Worm (Caenorhabditis elegans) whole organism, young adult: Measurements from ENCODE around the gene nlp-32.

Experiments used
- B0261.1 ChIP-seq: sonication (generic microtip); optimal IDR thresholded peaks from 2 replicates; lab custom pipeline; 2016; ENCODE audit warnings: mild to moderate bottlenecking, missing genetic modification characterization, moderate library complexity, missing compliant biosample characterization
- F10E7.11 ChIP-seq: sonication (generic microtip); optimal IDR thresholded peaks from 2 replicates; lab custom pipeline; 2017; ENCODE audit warnings: mild to moderate bottlenecking, missing genetic modification characterization, moderate library complexity, missing compliant biosample characterization
- F33H1.4 ChIP-seq: fragments of 200-800 bp; sonication (Bioruptor generic); IDR thresholded peaks from 2 replicates; pipeline ENCODE4 v1.3.6; 2022; ENCODE audit warnings: missing genetic modification reagents, missing genetic modification characterization, missing compliant biosample characterization
- F37B4.10 ChIP-seq: fragments of 200-800 bp; sonication (Bioruptor generic); IDR thresholded peaks from 2 replicates; pipeline ENCODE4 v1.3.6; 2022; ENCODE audit warnings: missing genetic modification characterization, missing compliant biosample characterization
- F55B11.4 ChIP-seq: sonication (generic microtip); optimal IDR thresholded peaks from 2 replicates; lab custom pipeline; 2016; ENCODE audit warnings: missing compliant biosample characterization, missing genetic modification characterization, borderline replicate concordance; ENCODE audit not compliant: insufficient read depth
- K12H6.12 ChIP-seq: fragments of 200-800 bp; sonication (Bioruptor generic); optimal IDR thresholded peaks from 2 replicates; lab custom pipeline; 2018; ENCODE audit warnings: mild to moderate bottlenecking, missing genetic modification characterization, missing compliant biosample characterization
- T07F8.4 ChIP-seq: sonication (generic microtip); optimal IDR thresholded peaks from 2 replicates; lab custom pipeline; 2016; ENCODE audit warnings: mild to moderate bottlenecking, missing genetic modification characterization, moderate library complexity, missing compliant biosample characterization
- Y53F4B.3 ChIP-seq: fragments of 200-800 bp; sonication (Bioruptor generic); IDR thresholded peaks from 2 replicates; pipeline ENCODE4 v1.3.6; 2022; ENCODE audit warnings: missing genetic modification reagents, missing genetic modification characterization, missing compliant biosample characterization
- Y53G8AR.9 ChIP-seq: fragments of 200-800 bp; sonication (Bioruptor generic); conservative IDR thresholded peaks from 2 replicates; pipeline ENCODE4 v1.3.6; 2022; ENCODE audit warnings: missing genetic modification reagents, missing genetic modification characterization, missing compliant biosample characterization
- Y56A3A.18 ChIP-seq: fragments of 200-800 bp; sonication (Bioruptor generic); IDR thresholded peaks from 2 replicates; pipeline ENCODE4 v1.3.6; 2022; ENCODE audit warnings: missing genetic modification reagents, missing genetic modification characterization, missing compliant biosample characterization
- Y79H2A.3 ChIP-seq: fragments of 200-800 bp; sonication (Bioruptor generic); conservative IDR thresholded peaks from 2 replicates; pipeline ENCODE4 v1.3.6; 2022; ENCODE audit warnings: missing genetic modification reagents, missing genetic modification characterization, missing compliant biosample characterization
- ZK185.1 ChIP-seq: sonication (generic microtip); optimal IDR thresholded peaks from 2 replicates; lab custom pipeline; 2016; ENCODE audit warnings: mild to moderate bottlenecking, missing genetic modification characterization, missing compliant biosample characterization; ENCODE audit not compliant: poor library complexity, severe bottlenecking
- akir-1 ChIP-seq: fragments of 200-800 bp; sonication (Bioruptor generic); optimal IDR thresholded peaks from 2 replicates; lab custom pipeline; 2018; ENCODE audit warnings: mild to moderate bottlenecking, missing genetic modification characterization, moderate library complexity, missing compliant biosample characterization
- aptf-2 ChIP-seq: fragments of 200-800 bp; sonication (Bioruptor generic); conservative IDR thresholded peaks from 2 replicates; pipeline ENCODE4 v1.3.6; 2022; ENCODE audit warnings: missing genetic modification reagents, missing genetic modification characterization, missing compliant biosample characterization
- atf-7 ChIP-seq: sonication (generic microtip); optimal IDR thresholded peaks from 2 replicates; lab custom pipeline; 2017; ENCODE audit warnings: mild to moderate bottlenecking, missing genetic modification characterization, missing compliant biosample characterization
- attf-6 ChIP-seq: fragments of 200-800 bp; sonication (Bioruptor generic); IDR thresholded peaks from 2 replicates; pipeline ENCODE4 v1.3.6; 2022; ENCODE audit warnings: missing genetic modification reagents, missing genetic modification characterization, missing compliant biosample characterization
- bed-2 ChIP-seq: fragments of 200-800 bp; sonication (Bioruptor generic); IDR thresholded peaks from 2 replicates; pipeline ENCODE4 v1.3.6; 2022; ENCODE audit warnings: missing genetic modification reagents, missing genetic modification characterization, missing compliant biosample characterization
- cebp-1 ChIP-seq, 2 experiments: fragments of 200-800 bp in 1 of 2; sonication (Bioruptor generic) in 1 of 2; sonication (generic microtip) in 1 of 2; IDR thresholded peaks in 1 of 2; optimal IDR thresholded peaks in 1 of 2; 2 replicates each; pipeline versions ENCODE4 v1.3.6 to Lab custom; 2017 to 2022; ENCODE audit warnings: missing compliant biosample characterization in 2 of 2, missing genetic modification characterization in 2 of 2, mild to moderate bottlenecking in 1 of 2, missing genetic modification reagents in 1 of 2, moderate library complexity in 1 of 2
- ceh-100 ChIP-seq: fragments of 200-800 bp; sonication (Bioruptor generic); IDR thresholded peaks from 2 replicates; pipeline ENCODE4 v1.3.6; 2022; ENCODE audit warnings: missing genetic modification reagents, missing genetic modification characterization, missing compliant biosample characterization
- ceh-27 ChIP-seq: fragments of 200-800 bp; sonication (Bioruptor generic); optimal IDR thresholded peaks from 2 replicates; lab custom pipeline; 2018; ENCODE audit warnings: mild to moderate bottlenecking, missing genetic modification characterization, moderate library complexity, missing compliant biosample characterization
- ceh-40 ChIP-seq: fragments of 200-800 bp; sonication (Bioruptor generic); IDR thresholded peaks from 2 replicates; pipeline ENCODE4 v1.3.6; 2022; ENCODE audit warnings: missing genetic modification characterization, missing compliant biosample characterization
- ceh-58 ChIP-seq: fragments of 200-800 bp; sonication (Bioruptor generic); IDR thresholded peaks from 2 replicates; pipeline ENCODE4 v1.3.6; 2022; ENCODE audit warnings: missing genetic modification characterization, missing compliant biosample characterization
- chd-7 ChIP-seq: sonication (generic microtip); optimal IDR thresholded peaks from 2 replicates; lab custom pipeline; 2016; ENCODE audit warnings: mild to moderate bottlenecking, missing genetic modification characterization, moderate library complexity, missing compliant biosample characterization
- dpl-1 ChIP-seq: fragments of 150-350 bp; optimal IDR thresholded peaks from 2 replicates; lab custom pipeline; 2014; ENCODE audit warnings: missing biosample characterization, missing genetic modification reagents, missing genetic modification characterization
- egl-44 ChIP-seq: fragments of 200-800 bp; sonication (Bioruptor generic); IDR thresholded peaks from 2 replicates; pipeline ENCODE4 v1.3.6; 2022; ENCODE audit warnings: missing genetic modification reagents, missing genetic modification characterization, missing compliant biosample characterization
- egrh-3 ChIP-seq: fragments of 200-800 bp; sonication (Bioruptor generic); IDR thresholded peaks from 2 replicates; pipeline ENCODE4 v1.3.6; 2022; ENCODE audit warnings: missing genetic modification reagents, missing genetic modification characterization, missing compliant biosample characterization
- lin-40 ChIP-seq: sonication (generic microtip); optimal IDR thresholded peaks from 2 replicates; lab custom pipeline; 2016; ENCODE audit warnings: missing genetic modification characterization, mild to moderate bottlenecking, missing compliant biosample characterization, missing genotype, missing genetic modification reagents
- lsl-1 ChIP-seq: fragments of 200-800 bp; sonication (Bioruptor generic); optimal IDR thresholded peaks from 2 replicates; lab custom pipeline; 2018; ENCODE audit warnings: mild to moderate bottlenecking, missing genetic modification characterization, moderate library complexity, missing compliant biosample characterization
- lsy-27 ChIP-seq: sonication (generic microtip); optimal IDR thresholded peaks from 2 replicates; lab custom pipeline; 2017; ENCODE audit warnings: missing genetic modification characterization, mild to moderate bottlenecking, missing compliant biosample characterization, antibody characterized with exemption, missing genotype, borderline replicate concordance; ENCODE audit not compliant: insufficient read depth
- madf-10 ChIP-seq: sonication (generic microtip); optimal IDR thresholded peaks from 2 replicates; lab custom pipeline; 2016; ENCODE audit warnings: mild to moderate bottlenecking, missing genetic modification characterization, missing compliant biosample characterization
- madf-6 ChIP-seq: fragments of 200-800 bp; sonication (Bioruptor generic); IDR thresholded peaks from 2 replicates; pipeline ENCODE4 v1.3.6; 2022; ENCODE audit warnings: missing genetic modification reagents, missing genetic modification characterization, missing compliant biosample characterization
- mes-4 ChIP-seq: sonication (generic microtip); optimal IDR thresholded peaks from 2 replicates; lab custom pipeline; 2016; ENCODE audit warnings: missing genotype, missing genetic modification characterization, missing compliant biosample characterization
- nfya-1 ChIP-seq: sonication (generic microtip); optimal IDR thresholded peaks from 2 replicates; lab custom pipeline; 2017; ENCODE audit warnings: antibody characterized with exemption, missing compliant biosample characterization, missing genetic modification characterization, borderline replicate concordance; ENCODE audit not compliant: insufficient read depth
- nhr-179 ChIP-seq: sonication (generic microtip); optimal IDR thresholded peaks from 2 replicates; lab custom pipeline; 2016; ENCODE audit warnings: mild to moderate bottlenecking, missing genetic modification characterization, missing compliant biosample characterization
- nhr-90 ChIP-seq: sonication (generic microtip); optimal IDR thresholded peaks from 2 replicates; lab custom pipeline; 2016; ENCODE audit warnings: missing genotype, mild to moderate bottlenecking, missing genetic modification characterization, missing compliant biosample characterization
- pbrm-1 ChIP-seq: fragments of 200-800 bp; sonication (Bioruptor generic); IDR thresholded peaks from 2 replicates; pipeline ENCODE4 v1.3.6; 2022; ENCODE audit warnings: missing genetic modification reagents, missing genetic modification characterization, missing compliant biosample characterization
- tbx-9 ChIP-seq: sonication (generic microtip); optimal IDR thresholded peaks from 2 replicates; lab custom pipeline; 2016; ENCODE audit warnings: borderline replicate concordance, missing genetic modification characterization, inconsistent platforms, missing compliant biosample characterization
- tlf-1 ChIP-seq: fragments of 200-800 bp; sonication (Bioruptor generic); optimal IDR thresholded peaks from 2 replicates; lab custom pipeline; 2018; ENCODE audit warnings: mild to moderate bottlenecking, missing genetic modification characterization, missing compliant biosample characterization
- unc-130 ChIP-seq: sonication (generic microtip); optimal IDR thresholded peaks from 2 replicates; lab custom pipeline; 2016; ENCODE audit warnings: missing genetic modification reagents, missing genetic modification characterization, missing compliant biosample characterization
- zfh-2 ChIP-seq: fragments of 200-800 bp; sonication (Bioruptor generic); conservative IDR thresholded peaks from 2 replicates; pipeline ENCODE4 v1.3.6; 2022; ENCODE audit warnings: missing genetic modification reagents, missing genetic modification characterization, missing compliant biosample characterization
- ztf-22 ChIP-seq: fragments of 200-800 bp; sonication (Bioruptor generic); optimal IDR thresholded peaks from 2 replicates; lab custom pipeline; 2018; ENCODE audit warnings: mild to moderate bottlenecking, missing genetic modification characterization, moderate library complexity, missing compliant biosample characterization
- ztf-3 ChIP-seq: fragments of 200-800 bp; sonication (Bioruptor generic); optimal IDR thresholded peaks from 2 replicates; lab custom pipeline; 2018; ENCODE audit warnings: mild to moderate bottlenecking, missing genetic modification characterization, missing compliant biosample characterization
- ztf-6 ChIP-seq: fragments of 200-800 bp; sonication (Bioruptor generic); IDR thresholded peaks from 2 replicates; pipeline ENCODE4 v1.3.6; 2022; ENCODE audit warnings: missing genetic modification reagents, missing genetic modification characterization, missing compliant biosample characterization

Gene nlp-32

DNA sequence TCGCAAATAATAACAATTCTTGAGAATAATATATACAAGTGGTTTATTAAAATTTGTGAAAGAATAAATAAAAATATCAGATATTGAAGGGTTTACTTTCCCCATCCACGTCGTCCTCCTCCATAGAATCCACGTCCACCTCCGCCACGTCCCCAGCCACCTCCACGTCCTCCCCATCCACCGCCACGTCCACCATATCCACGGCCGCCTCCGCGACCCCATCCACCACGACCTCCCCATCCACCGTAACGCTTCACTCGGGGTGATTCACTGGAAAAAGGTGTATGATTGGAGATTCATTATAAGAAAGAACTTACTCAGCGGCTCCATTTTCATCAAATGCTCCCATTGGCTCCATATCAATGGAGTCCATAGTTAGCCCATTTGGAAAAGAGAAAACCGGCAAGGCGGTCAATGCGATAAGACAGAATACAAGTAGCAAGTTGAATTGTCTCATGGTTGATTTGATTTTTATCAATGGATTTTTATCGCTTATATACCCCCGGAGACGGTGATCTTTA lies at the start of gene nlp-32:
Gene nlp-32 (minus strand): TSS at position 471 of the 521 bp plus-strand sequence.
- no peak for TF ChIP-seq chd-7 (tag; lab: Kevin White, UChicago)
- TF ChIP-seq egrh-3 (GFP tag; lab: Robert Waterston, UW) = peak; percentile 48; the same call in 1 of the 2 replicates
- TF ChIP-seq F10E7.11 (tag; lab: Kevin White, UChicago) = no peak
- TF ChIP-seq dpl-1 = no peak
- TF ChIP-seq zfh-2 = peak; percentile 74

DNA sequence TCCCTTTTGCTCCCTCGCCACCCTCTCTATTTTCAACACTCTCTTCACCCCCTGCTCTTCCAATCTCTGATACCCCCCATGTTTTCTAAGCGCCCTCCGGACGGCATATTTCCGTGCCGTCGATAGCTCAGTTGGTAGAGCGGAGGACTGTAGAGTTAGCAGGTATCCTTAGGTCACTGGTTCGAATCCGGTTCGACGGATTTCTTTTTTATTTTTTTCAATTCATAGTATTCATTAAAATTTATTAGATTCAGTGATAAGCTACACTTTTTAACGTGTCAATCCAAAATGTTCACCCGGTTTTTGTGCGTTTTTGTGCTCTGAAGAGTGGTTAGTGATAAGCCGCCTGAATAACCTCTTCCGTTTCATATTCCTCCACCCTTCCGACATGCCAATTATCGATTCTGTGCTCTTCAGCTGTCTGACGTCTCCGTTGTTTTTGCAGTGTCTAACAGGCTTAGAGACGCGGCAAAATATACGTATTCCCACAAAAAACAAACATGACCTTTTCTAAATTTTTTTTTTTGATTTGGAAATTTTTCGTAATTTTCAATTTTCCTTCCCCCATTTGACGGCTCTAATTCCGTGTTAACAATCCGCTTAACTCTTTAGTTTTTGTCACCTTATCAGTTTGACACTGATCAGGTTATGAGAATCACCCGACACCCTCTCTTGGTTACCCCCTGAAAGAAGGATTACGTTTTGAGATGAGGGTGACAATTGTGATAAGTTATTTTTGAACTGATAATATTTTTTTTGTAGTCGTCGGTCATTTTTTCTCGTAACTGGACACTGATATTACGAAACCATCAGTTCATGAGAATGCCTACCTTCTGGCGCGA lies 49.1 kb upstream of the nlp-32 start:
- TF ChIP-seq K12H6.12 (tag; lab: Kevin White, UChicago) (no peak), Y79H2A.3 (GFP tag; lab: Robert Waterston, UW) (no peak), cebp-1 (GFP tag; IDR thresholded peaks at IDR 0.05; lab: Robert Waterston, UW) (0 out of 2 replicates have a peak, but pooled peaks have one; percentile 11), cebp-1 (tag; optimal IDR thresholded peaks at IDR 0.05; lab: Kevin White, UChicago) (peak; percentile 10), B0261.1 (tag; lab: Kevin White, UChicago) (peak; percentile 78), ztf-6 (GFP tag; lab: Robert Waterston, UW) (no peak), dpl-1 (no peak), egl-44 (GFP tag; lab: Robert Waterston, UW) (0 out of 2 replicates have a peak, but pooled peaks have one; percentile 30), atf-7 (tag; lab: Kevin White, UChicago) (peak; percentile 28), unc-130 (GFP tag; lab: Kevin White, UChicago) (no peak), attf-6 (GFP tag; lab: Robert Waterston, UW) (no peak), ceh-40 (GFP tag; lab: Robert Waterston, UW) (no peak), T07F8.4 (tag; lab: Kevin White, UChicago) (peak; percentile 43), lsl-1 (GFP tag; lab: Kevin White, UChicago) (no peak), Y53F4B.3 (no peak), ztf-3 (GFP tag; lab: Kevin White, UChicago) (no peak), ceh-27 (GFP tag; lab: Kevin White, UChicago) (no peak), akir-1 (GFP tag; lab: Kevin White, UChicago) (no peak), Y56A3A.18 (GFP tag; lab: Robert Waterston, UW) (no peak), tlf-1 (GFP tag; lab: Kevin White, UChicago) (no peak), ceh-58 (GFP tag; lab: Robert Waterston, UW) (no peak), ceh-100 (GFP tag; lab: Robert Waterston, UW) (no peak), pbrm-1 (peak; percentile 59), chd-7 (tag; lab: Kevin White, UChicago) (peak; percentile 6), nfya-1 (tag; lab: Kevin White, UChicago) (no peak), Y53G8AR.9 (GFP tag; lab: Robert Waterston, UW) (0 out of 2 replicates have a peak, but pooled peaks have one; percentile 28), bed-2 (GFP tag; lab: Robert Waterston, UW) (no peak), F37B4.10 (GFP tag; lab: Robert Waterston, UW) (0 out of 2 replicates have a peak, but pooled peaks have one; percentile 41), ZK185.1 (tag; lab: Kevin White, UChicago) (peak; percentile 27), tbx-9 (tag; lab: Kevin White, UChicago) (no peak), mes-4 (no peak), nhr-179 (tag; lab: Kevin White, UChicago) (no peak), F33H1.4 (GFP tag; lab: Robert Waterston, UW) (no peak), ztf-22 (GFP tag; lab: Kevin White, UChicago) (no peak), lsy-27 (tag; lab: Kevin White, UChicago) (no peak), nhr-90 (tag; lab: Kevin White, UChicago) (peak; percentile 59), madf-10 (tag; lab: Kevin White, UChicago) (peak; percentile 67), aptf-2 (no peak), F55B11.4 (tag; lab: Kevin White, UChicago) (no peak), lin-40 (tag; lab: Kevin White, UChicago) (peak; percentile 66), madf-6 (GFP tag; lab: Robert Waterston, UW) (no peak)
